Fruit fly (Drosophila melanogaster): Measurements from ENCODE around the gene CG15628.
A peak's percentile ranks its signal among the peaks of the same experiment; 100 is the strongest.

CG15628 gene

DNA sequence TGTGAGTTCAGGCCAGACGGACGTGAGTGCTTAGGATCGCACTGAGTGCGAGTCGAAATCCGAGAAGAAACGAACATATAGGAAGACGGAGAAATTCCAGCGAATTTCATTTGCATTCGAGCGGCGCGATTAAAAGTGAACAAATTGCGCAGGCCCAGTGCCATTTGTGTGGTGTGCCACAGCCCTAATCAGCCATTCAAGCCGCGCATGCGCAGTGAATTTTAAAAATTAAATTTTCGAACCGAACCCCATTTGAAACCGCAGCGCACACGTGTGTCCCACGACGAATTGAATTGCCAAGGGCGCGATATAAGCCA, 8.6 kb upstream of the CG15628 start:
- no peak for TF ChIP-seq pdm3 (GFP tag; optimal IDR thresholded peaks at IDR 0.05)

DNA sequence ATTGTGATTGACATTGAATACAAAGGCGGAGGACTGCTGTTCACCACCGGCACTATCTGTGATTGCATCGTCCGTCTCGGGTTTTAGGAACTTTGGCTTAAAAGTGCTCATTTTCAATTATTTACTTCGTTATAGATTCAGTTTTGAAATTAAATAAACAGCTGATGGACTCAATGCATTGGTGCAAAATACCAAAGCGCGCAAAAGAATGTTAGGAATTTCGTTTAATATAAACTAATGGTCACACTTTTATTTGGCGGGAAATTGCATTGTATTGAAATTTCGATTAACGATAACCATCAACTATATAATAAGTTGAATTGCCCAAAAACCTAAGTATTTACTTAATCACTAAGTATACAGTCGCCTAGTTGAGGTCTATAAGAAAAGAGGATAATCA, 3.5 kb upstream of the CG15628 start, which contains the start of gene CG3225:
Gene CG3225, minus strand, starts transcription at position 190 of the 400 bp plus-strand sequence.
- TF ChIP-seq CG7368 (GFP tag; optimal IDR thresholded peaks at IDR 0.05) (no peak), fd85E (GFP tag; optimal IDR thresholded peaks at IDR 0.05) (no peak), topi (GFP tag; optimal IDR thresholded peaks at IDR 0.05) (no peak), net (GFP tag; optimal IDR thresholded peaks at IDR 0.05) (no peak), fkh (GFP tag; optimal IDR thresholded peaks at IDR 0.05) (peak; percentile 68), Eip93F (GFP tag; optimal IDR thresholded peaks at IDR 0.05) (no peak), CG4318 (GFP tag; optimal IDR thresholded peaks at IDR 0.05) (no peak), CG11902 (GFP tag; optimal IDR thresholded peaks at IDR 0.05) (no peak)

DNA sequence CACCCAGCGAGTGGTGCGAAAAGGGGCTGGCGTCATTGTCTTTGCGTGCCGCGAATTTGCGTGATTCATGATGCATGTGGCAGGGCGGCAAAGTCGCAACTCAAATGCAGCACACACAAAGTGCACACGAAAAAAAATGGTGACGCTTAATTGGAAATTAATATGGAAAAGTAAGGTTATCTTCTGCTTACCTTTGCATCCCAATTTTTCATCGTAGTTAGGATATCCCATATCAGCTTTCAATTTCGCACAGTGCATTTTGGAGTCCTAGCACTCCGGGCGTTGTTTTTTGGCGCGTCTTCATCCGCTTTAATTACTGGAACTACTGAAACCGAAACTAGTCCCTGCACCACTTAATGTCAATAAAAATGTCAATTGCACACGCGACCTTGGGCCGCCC, 1.6 kb upstream of the CG15628 start:
- peak; percentile 35 for TF ChIP-seq svp (GFP tag)
- TF ChIP-seq CG3919 (GFP tag; optimal IDR thresholded peaks at IDR 0.05) = peak; percentile 18
- TF ChIP-seq dac (GFP tag; optimal IDR thresholded peaks at IDR 0.05) = no peak
- TF ChIP-seq CG31627 (GFP tag; optimal IDR thresholded peaks at IDR 0.05) = peak; percentile 23
- TF ChIP-seq CG6854 (GFP tag; optimal IDR thresholded peaks at IDR 0.05) = no peak
- TF ChIP-seq salr (GFP tag; optimal IDR thresholded peaks at IDR 0.05) = no peak
- peak; percentile 53; the same call in 2 of the 3 replicates for TF ChIP-seq CG6163 (GFP tag; IDR thresholded peaks at IDR 0.05)
- peak; percentile 19 for TF ChIP-seq Sox14 (GFP tag; optimal IDR thresholded peaks at IDR 0.05)
- TF ChIP-seq Hr4 (GFP tag; optimal IDR thresholded peaks at IDR 0.05) = peak; percentile 37
- TF ChIP-seq Eip78C (GFP tag) = peak; percentile 70
- no peak for TF ChIP-seq Ets96B (tag; optimal IDR thresholded peaks at IDR 0.05)
- TF ChIP-seq lz (GFP tag; optimal IDR thresholded peaks at IDR 0.05) = no peak
- TF ChIP-seq acj6 (GFP tag; optimal IDR thresholded peaks at IDR 0.05) = peak; percentile 1
- no peak for TF ChIP-seq Eip93F (GFP tag; optimal IDR thresholded peaks at IDR 0.05)
- TF ChIP-seq CG6792 (GFP tag; optimal IDR thresholded peaks at IDR 0.05) = no peak
- peak; percentile 35 for TF ChIP-seq OdsH (GFP tag; optimal IDR thresholded peaks at IDR 0.05)
- TF ChIP-seq Hr39 (GFP tag; optimal IDR thresholded peaks at IDR 0.05) = peak; percentile 28
- TF ChIP-seq CG32006 (GFP tag; optimal IDR thresholded peaks at IDR 0.05) = peak; percentile 27
- peak; percentile 40 for TF ChIP-seq CG10631 (GFP tag; optimal IDR thresholded peaks at IDR 0.05)
- TF ChIP-seq fd59A (GFP tag; optimal IDR thresholded peaks at IDR 0.05) = no peak
- no peak for TF ChIP-seq CG11762 (GFP tag; optimal IDR thresholded peaks at IDR 0.05; ENCODE audit: insufficient read depth)
- peak; percentile 59 for TF ChIP-seq eg (GFP tag; IDR thresholded peaks at IDR 0.05)
- TF ChIP-seq CG1621 (tag; optimal IDR thresholded peaks at IDR 0.05) = no peak
- TF ChIP-seq CG8119 (GFP tag; IDR thresholded peaks at IDR 0.05) = no peak
- TF ChIP-seq spab (GFP tag; optimal IDR thresholded peaks at IDR 0.05) = no peak

DNA sequence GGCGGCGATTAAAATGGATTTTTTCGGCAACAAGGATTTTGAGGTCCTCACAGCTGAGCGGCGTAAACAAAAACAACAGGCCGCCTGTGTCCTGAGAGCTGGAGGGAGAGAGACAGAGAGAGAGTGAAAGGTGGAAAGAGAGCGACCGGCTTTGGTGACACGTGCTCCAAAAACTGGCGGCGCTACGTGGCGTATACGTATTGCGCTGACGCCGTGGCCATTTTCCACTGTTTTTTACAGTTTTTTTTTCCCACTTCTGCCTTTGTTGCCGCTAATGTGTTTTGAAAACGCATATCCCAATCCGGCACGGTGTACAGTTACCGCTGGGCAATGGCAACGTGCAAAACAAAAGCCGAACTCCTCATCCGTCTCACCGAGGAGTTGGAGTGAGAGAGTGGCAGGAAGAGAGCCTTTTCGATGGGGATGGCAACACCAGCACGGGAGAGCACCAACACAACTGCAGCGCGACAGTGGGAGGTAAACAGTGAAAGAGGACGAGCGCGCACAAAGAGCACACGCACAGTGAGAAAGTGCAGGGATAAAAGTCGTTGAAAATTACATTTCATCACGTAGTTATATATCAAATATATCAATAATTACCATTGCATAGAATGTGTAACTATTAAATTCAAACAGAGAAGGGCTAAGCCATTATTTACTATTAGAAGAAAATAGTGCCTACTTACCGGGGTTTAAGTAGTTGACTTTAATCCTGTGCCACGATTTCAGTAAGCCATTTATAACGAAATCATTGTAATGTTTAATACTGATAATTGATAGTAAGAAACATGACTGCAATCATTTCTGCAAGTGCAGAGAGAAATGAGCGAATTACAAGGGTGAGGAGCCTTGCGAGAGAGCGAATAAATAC, 891 bp upstream of the CG15628 start:
- TF ChIP-seq ss (GFP tag; optimal IDR thresholded peaks at IDR 0.05) (no peak), Hr39 (GFP tag; optimal IDR thresholded peaks at IDR 0.05) (peak; percentile 78), CG8632 (GFP tag; optimal IDR thresholded peaks at IDR 0.05) (peak; percentile 64), fd59A (GFP tag; optimal IDR thresholded peaks at IDR 0.05) (peak; percentile 82), vri (GFP tag; optimal IDR thresholded peaks at IDR 0.05) (peak; percentile 67), Hr4 (GFP tag; optimal IDR thresholded peaks at IDR 0.05) (peak; percentile 71), Sox14 (GFP tag; optimal IDR thresholded peaks at IDR 0.05) (peak; percentile 78), CG11762 (GFP tag; optimal IDR thresholded peaks at IDR 0.05; ENCODE audit: insufficient read depth) (peak; percentile 68), esn (GFP tag; optimal IDR thresholded peaks at IDR 0.05) (peak; percentile 89), Ets21C (GFP tag; optimal IDR thresholded peaks at IDR 0.05) (peak; percentile 65), lz (GFP tag; optimal IDR thresholded peaks at IDR 0.05) (peak; percentile 77), Eip75B (GFP tag; optimal IDR thresholded peaks at IDR 0.05) (peak; percentile 85), CG9139 (GFP tag; optimal IDR thresholded peaks at IDR 0.05) (peak; percentile 30), fkh (GFP tag; optimal IDR thresholded peaks at IDR 0.05) (no peak), CG3919 (GFP tag; optimal IDR thresholded peaks at IDR 0.05) (peak; percentile 75), Smox (GFP tag; optimal IDR thresholded peaks at IDR 0.05) (peak; percentile 79), CG6808 (GFP tag; optimal IDR thresholded peaks at IDR 0.05) (no peak), Blimp-1 (GFP tag; optimal IDR thresholded peaks at IDR 0.05) (peak; percentile 49), CG3032 (tag; optimal IDR thresholded peaks at IDR 0.05) (peak; percentile 78), CG6276 (GFP tag; optimal IDR thresholded peaks at IDR 0.05) (no peak)
